Fruit fly (Drosophila melanogaster): ENCODE results near the gene RpL35.

Gene RpL35

dm6 chrX:5639083-5639482 is 33.1 kb upstream of the RpL35 start (continued):
- TF ChIP-seq Met (GFP tag; optimal IDR thresholded peaks at IDR 0.05) (peak; percentile 21), CG4318 (GFP tag; optimal IDR thresholded peaks at IDR 0.05) (no peak), salr (GFP tag; optimal IDR thresholded peaks at IDR 0.05) (peak in 1 of 2 experiments; percentile 20), OdsH (GFP tag; optimal IDR thresholded peaks at IDR 0.05) (peak; percentile 23), CG3032 (tag; optimal IDR thresholded peaks at IDR 0.05) (peak; percentile 15), Lpt (GFP tag; optimal IDR thresholded peaks at IDR 0.05) (no peak), Eip93F (GFP tag; optimal IDR thresholded peaks at IDR 0.05) (no peak), CG7368 (GFP tag; optimal IDR thresholded peaks at IDR 0.05) (no peak), CG11294 (GFP tag; IDR thresholded peaks at IDR 0.05) (no peak), Ets21C (GFP tag; optimal IDR thresholded peaks at IDR 0.05) (no peak), CG15336 (GFP tag; IDR thresholded peaks at IDR 0.05) (peak; percentile 50; the same call in 1 of the 2 replicates), CG32006 (GFP tag; optimal IDR thresholded peaks at IDR 0.05) (no peak), Hr39 (GFP tag; optimal IDR thresholded peaks at IDR 0.05) (peak; percentile 33)

- TF ChIP-seq ss (GFP tag; optimal IDR thresholded peaks at IDR 0.05) (no peak), CG10631 (GFP tag; optimal IDR thresholded peaks at IDR 0.05) (peak; percentile 4), CG32006 (GFP tag; optimal IDR thresholded peaks at IDR 0.05) (peak; percentile 13), Smox (GFP tag; optimal IDR thresholded peaks at IDR 0.05) (no peak), svp (GFP tag) (peak; percentile 8), esn (GFP tag; optimal IDR thresholded peaks at IDR 0.05) (peak; percentile 10), Eip75B (GFP tag; optimal IDR thresholded peaks at IDR 0.05) (peak; percentile 1), CG11902 (GFP tag; optimal IDR thresholded peaks at IDR 0.05) (no peak), CG15336 (GFP tag; IDR thresholded peaks at IDR 0.05) (peak; percentile 35; the same call in 1 of the 2 replicates), Eip78C (GFP tag) (no peak), dsx (GFP tag; optimal IDR thresholded peaks at IDR 0.05; ENCODE audit: poor library complexity, severe bottlenecking) (no peak), eg (GFP tag; IDR thresholded peaks at IDR 0.05) (no peak)
Measured at dm6 chrX:5646228-5646627, 26.0 kb upstream of the RpL35 start.

dm6 chrX:5648437-5648959 is 23.7 kb upstream of the RpL35 start, which contains the start of gene OtopLa:
Gene OtopLa (minus strand): TSS chrX:5648487.
- peak; percentile 86 for TF ChIP-seq CG8119 (GFP tag; IDR thresholded peaks at IDR 0.05)
- TF ChIP-seq CG31627 (GFP tag; optimal IDR thresholded peaks at IDR 0.05), result peak; percentile 66
- TF ChIP-seq Met (GFP tag; optimal IDR thresholded peaks at IDR 0.05), result peak; percentile 67
- TF ChIP-seq Smox (GFP tag; optimal IDR thresholded peaks at IDR 0.05), result peak; percentile 58
- TF ChIP-seq CG6163 (GFP tag; IDR thresholded peaks at IDR 0.05), result peak; percentile 90
- peak; percentile 65 to 77 for TF ChIP-seq ss (GFP tag; optimal IDR thresholded peaks at IDR 0.05)
- TF ChIP-seq achi (GFP tag; optimal IDR thresholded peaks at IDR 0.05), result peak; percentile 70
- TF ChIP-seq cyc (GFP tag; optimal IDR thresholded peaks at IDR 0.05), result peak; percentile 57
- TF ChIP-seq Sox102F (GFP tag; optimal IDR thresholded peaks at IDR 0.05), result peak; percentile 48
- TF ChIP-seq CG7368 (GFP tag; optimal IDR thresholded peaks at IDR 0.05), result peak; percentile 55
- TF ChIP-seq CG15336 (GFP tag; IDR thresholded peaks at IDR 0.05), result peak; percentile 88
- peak; percentile 72; the same call in 1 of the 2 replicates for TF ChIP-seq CG11294 (GFP tag; IDR thresholded peaks at IDR 0.05)
- TF ChIP-seq Eip93F (GFP tag; optimal IDR thresholded peaks at IDR 0.05), result no peak
- peak; percentile 53 for TF ChIP-seq CG8319 (GFP tag; optimal IDR thresholded peaks at IDR 0.05)
- TF ChIP-seq dac (GFP tag; optimal IDR thresholded peaks at IDR 0.05), result peak; percentile 66
- peak; percentile 82 for TF ChIP-seq Gug (GFP tag; IDR thresholded peaks at IDR 0.05)
- TF ChIP-seq topi (GFP tag; optimal IDR thresholded peaks at IDR 0.05), result peak; percentile 55
- TF ChIP-seq CG6808 (GFP tag; optimal IDR thresholded peaks at IDR 0.05), result peak; percentile 62
- TF ChIP-seq acj6 (GFP tag; optimal IDR thresholded peaks at IDR 0.05), result peak; percentile 72
- TF ChIP-seq Ets21C (GFP tag; optimal IDR thresholded peaks at IDR 0.05), result peak; percentile 40
- TF ChIP-seq spab (GFP tag; optimal IDR thresholded peaks at IDR 0.05), result peak; percentile 64
- peak; percentile 63 for TF ChIP-seq CG34406 (GFP tag; optimal IDR thresholded peaks at IDR 0.05)
- peak; percentile 39 for TF ChIP-seq Lpt (GFP tag; optimal IDR thresholded peaks at IDR 0.05)
- peak; percentile 52 for TF ChIP-seq CG9139 (GFP tag; optimal IDR thresholded peaks at IDR 0.05)
- TF ChIP-seq CG11902 (GFP tag; optimal IDR thresholded peaks at IDR 0.05), result peak; percentile 29
- peak; percentile 73 for TF ChIP-seq CG16779 (tag; optimal IDR thresholded peaks at IDR 0.05)
- TF ChIP-seq OdsH (GFP tag; optimal IDR thresholded peaks at IDR 0.05), result peak; percentile 75
- no peak for TF ChIP-seq Hr38 (GFP tag; optimal IDR thresholded peaks at IDR 0.05)
- TF ChIP-seq CG3919 (GFP tag; optimal IDR thresholded peaks at IDR 0.05), result peak; percentile 79
- TF ChIP-seq CG6854 (GFP tag; optimal IDR thresholded peaks at IDR 0.05), result no peak
- peak; percentile 71 for TF ChIP-seq CG6276 (GFP tag; optimal IDR thresholded peaks at IDR 0.05)
- TF ChIP-seq fd85E (GFP tag; optimal IDR thresholded peaks at IDR 0.05), result no peak
- TF ChIP-seq CG8632 (GFP tag; optimal IDR thresholded peaks at IDR 0.05), result peak; percentile 59
- TF ChIP-seq CG1621 (tag; optimal IDR thresholded peaks at IDR 0.05), result peak; percentile 66
- TF ChIP-seq Eip78C (GFP tag), result peak; percentile 93

All from whole organism, prepupa.